Worm (Caenorhabditis elegans): ENCODE results near the gene sru-25.

Gene sru-25

ce11 chrV:626321-626720 is 47.8 kb downstream of the sru-25 start, which contains the start of gene F48G7.7:
Gene F48G7.7, minus strand, starts transcription at chrV:626421.
- TF ChIP-seq ceh-83 (GFP tag; optimal IDR thresholded peaks at IDR 0.05) = no peak
- no peak for TF ChIP-seq nhr-237 (tag; optimal IDR thresholded peaks at IDR 0.05)
- TF ChIP-seq elt-3 (tag; optimal IDR thresholded peaks at IDR 0.05) = no peak
- no peak for TF ChIP-seq zip-8 (tag; optimal IDR thresholded peaks at IDR 0.05)
- no peak for TF ChIP-seq cnd-1 (tag; optimal IDR thresholded peaks at IDR 0.05)
- TF ChIP-seq pha-4 (tag; optimal IDR thresholded peaks at IDR 0.05) = no peak
- no peak for TF ChIP-seq ham-2 (GFP tag; optimal IDR thresholded peaks at IDR 0.05)

ce11 chrV:624922-625321 is 49.2 kb downstream of the sru-25 start, which contains the start of gene srt-17:
Gene srt-17, minus strand, starts transcription at chrV:625022.
- no peak for TF ChIP-seq ham-2 (GFP tag; optimal IDR thresholded peaks at IDR 0.05)
- TF ChIP-seq bed-3 (GFP tag; optimal IDR thresholded peaks at IDR 0.05) = no peak
- no peak for TF ChIP-seq mls-2 (tag; optimal IDR thresholded peaks at IDR 0.05)
- no peak for TF ChIP-seq ztf-11 (tag; optimal IDR thresholded peaks at IDR 0.05)
- no peak for TF ChIP-seq unc-62 (GFP tag; optimal IDR thresholded peaks at IDR 0.05)
- TF ChIP-seq snpc-4 (tag; optimal IDR thresholded peaks at IDR 0.05) = no peak
- no peak for TF ChIP-seq mab-5 (tag; optimal IDR thresholded peaks at IDR 0.05)
- TF ChIP-seq ceh-39 (tag; optimal IDR thresholded peaks at IDR 0.05) = no peak
- no peak for TF ChIP-seq flh-1 (GFP tag; optimal IDR thresholded peaks at IDR 0.05)

ce11 chrV:622902-623301 is 51.2 kb downstream of the sru-25 start, which contains the start of gene F48G7.5:
Gene F48G7.5, minus strand, starts transcription at chrV:622935.
- TF ChIP-seq unc-39 (tag; optimal IDR thresholded peaks at IDR 0.05) (no peak), flh-1 (GFP tag; optimal IDR thresholded peaks at IDR 0.05) (no peak), drap-1 (GFP tag; optimal IDR thresholded peaks at IDR 0.05) (no peak), sem-2 (GFP tag; optimal IDR thresholded peaks at IDR 0.05) (no peak)

Measured in whole organism, mixed stage, embryonic.